Worm (Caenorhabditis elegans) whole organism, L2 larva: ENCODE data around the gene apt-9.

ENCODE experiments used
- ama-1 ChIP-seq: fragments of 150-350 bp; optimal IDR thresholded peaks from 2 replicates; lab custom pipeline; 2018; ENCODE audit warnings: inconsistent platforms
- blmp-1 ChIP-seq: sonication (generic microtip); optimal IDR thresholded peaks from 2 replicates; lab custom pipeline; 2017; ENCODE audit warnings: missing genetic modification characterization, mild to moderate bottlenecking, missing compliant biosample characterization, antibody characterized with exemption, moderate library complexity; ENCODE audit not compliant: insufficient read depth
- elt-1 ChIP-seq: fragments of 150-350 bp; optimal IDR thresholded peaks from 2 replicates; lab custom pipeline; 2014; ENCODE audit warnings: missing biosample characterization, missing genetic modification characterization
- fos-1 ChIP-seq: fragments of 150-350 bp; optimal IDR thresholded peaks from 2 replicates; lab custom pipeline; 2014; ENCODE audit warnings: missing biosample characterization, missing genetic modification characterization
- lin-13 ChIP-seq: fragments of 150-350 bp; optimal IDR thresholded peaks from 2 replicates; lab custom pipeline; 2014; ENCODE audit warnings: missing biosample characterization, missing genetic modification reagents, missing genetic modification characterization
- lin-39 ChIP-seq: fragments of 150-350 bp; optimal IDR thresholded peaks from 2 replicates; lab custom pipeline; 2014; ENCODE audit warnings: missing biosample characterization, missing genetic modification reagents, missing genetic modification characterization
- mbf-1 ChIP-seq: sonication (generic microtip); optimal IDR thresholded peaks from 2 replicates; lab custom pipeline; 2017; ENCODE audit warnings: missing biosample characterization, missing genetic modification characterization
- nhr-23 ChIP-seq: fragments of 150-350 bp; optimal IDR thresholded peaks from 2 replicates; lab custom pipeline; 2014; ENCODE audit warnings: missing biosample characterization, missing genetic modification reagents, missing genetic modification characterization
- peb-1 ChIP-seq: fragments of 150-350 bp; optimal IDR thresholded peaks from 2 replicates; lab custom pipeline; 2014; ENCODE audit warnings: missing biosample characterization, missing genetic modification characterization
- skn-1 ChIP-seq: sonication (generic microtip); optimal IDR thresholded peaks from 2 replicates; lab custom pipeline; 2017; ENCODE audit warnings: missing biosample characterization, missing genetic modification characterization
- snpc-4 ChIP-seq: fragments of 150-350 bp; optimal IDR thresholded peaks from 2 replicates; lab custom pipeline; 2014; ENCODE audit warnings: missing biosample characterization, missing genetic modification characterization
- unc-62 ChIP-seq: fragments of 150-350 bp; optimal IDR thresholded peaks from 2 replicates; lab custom pipeline; 2014; ENCODE audit warnings: missing biosample characterization, missing genetic modification reagents, missing genetic modification characterization
- zag-1 ChIP-seq: fragments of 150-350 bp; optimal IDR thresholded peaks from 2 replicates; lab custom pipeline; 2014; ENCODE audit warnings: missing biosample characterization, missing genetic modification characterization

ce11 chrX:11032412-11032811, 35.9 kb upstream of the apt-9 start:
- TF ChIP-seq snpc-4 (tag; lab: Kevin White, UChicago) (no peak), fos-1 (tag; lab: Kevin White, UChicago) (no peak), lin-39 (tag; lab: Kevin White, UChicago) (no peak), lin-13 (GFP tag; lab: Kevin White, UChicago) (no peak), ama-1 (no peak), elt-1 (tag; lab: Kevin White, UChicago) (no peak), skn-1 (tag; lab: Kevin White, UChicago) (no peak), nhr-23 (no peak), unc-62 (GFP tag; lab: Kevin White, UChicago) (no peak), zag-1 (tag; lab: Kevin White, UChicago) (no peak), mbf-1 (tag; lab: Kevin White, UChicago) (no peak), peb-1 (tag; lab: Kevin White, UChicago) (no peak), blmp-1 (tag; lab: Kevin White, UChicago) (no peak)
